Worm (Caenorhabditis elegans) whole organism, young adult: ENCODE results near the gene gcy-14.

ENCODE experiments used
- B0035.1 ChIP-seq: sonication (generic microtip); optimal IDR thresholded peaks from 2 replicates; lab custom pipeline; 2016; ENCODE audit warnings: missing genetic modification characterization, mild to moderate bottlenecking, missing compliant biosample characterization, missing genotype, missing genetic modification reagents
- F37B4.10 ChIP-seq: fragments of 200-800 bp; sonication (Bioruptor generic); IDR thresholded peaks from 2 replicates; pipeline ENCODE4 v1.3.6; 2022; ENCODE audit warnings: missing genetic modification characterization, missing compliant biosample characterization
- F39B2.1 ChIP-seq: fragments of 200-800 bp; sonication (Bioruptor generic); IDR thresholded peaks from 2 replicates; pipeline ENCODE4 v1.3.6; 2022; ENCODE audit warnings: missing genetic modification reagents, missing genetic modification characterization, missing compliant biosample characterization
- F57A8.1 ChIP-seq: fragments of 200-800 bp; sonication (Bioruptor generic); optimal IDR thresholded peaks from 2 replicates; lab custom pipeline; 2018; ENCODE audit warnings: mild to moderate bottlenecking, missing genetic modification characterization, moderate library complexity, missing compliant biosample characterization
- Y53F4B.3 ChIP-seq: fragments of 200-800 bp; sonication (Bioruptor generic); IDR thresholded peaks from 2 replicates; pipeline ENCODE4 v1.3.6; 2022; ENCODE audit warnings: missing genetic modification reagents, missing genetic modification characterization, missing compliant biosample characterization
- ZK185.1 ChIP-seq: sonication (generic microtip); optimal IDR thresholded peaks from 2 replicates; lab custom pipeline; 2016; ENCODE audit warnings: mild to moderate bottlenecking, missing genetic modification characterization, missing compliant biosample characterization; ENCODE audit not compliant: poor library complexity, severe bottlenecking
- atf-7 ChIP-seq: sonication (generic microtip); optimal IDR thresholded peaks from 2 replicates; lab custom pipeline; 2017; ENCODE audit warnings: mild to moderate bottlenecking, missing genetic modification characterization, missing compliant biosample characterization
- attf-5 ChIP-seq: fragments of 200-800 bp; sonication (Bioruptor generic); optimal IDR thresholded peaks from 2 replicates; lab custom pipeline; 2018; ENCODE audit warnings: mild to moderate bottlenecking, missing genetic modification characterization, missing compliant biosample characterization
- cebp-2 ChIP-seq: fragments of 200-800 bp; sonication (Bioruptor generic); IDR thresholded peaks from 2 replicates; pipeline ENCODE4 v1.3.6; 2022; ENCODE audit warnings: missing genetic modification characterization, missing compliant biosample characterization
- ceh-27 ChIP-seq: fragments of 200-800 bp; sonication (Bioruptor generic); optimal IDR thresholded peaks from 2 replicates; lab custom pipeline; 2018; ENCODE audit warnings: mild to moderate bottlenecking, missing genetic modification characterization, moderate library complexity, missing compliant biosample characterization
- egl-18 ChIP-seq: fragments of 200-800 bp; sonication (Bioruptor generic); IDR thresholded peaks from 2 replicates; pipeline ENCODE4 v1.3.6; 2022; ENCODE audit warnings: missing genetic modification reagents, missing genetic modification characterization, missing compliant biosample characterization
- let-607 ChIP-seq, 2 experiments: fragments of 200-800 bp in 1 of 2; sonication (Bioruptor generic) in 1 of 2; sonication (generic microtip) in 1 of 2; optimal IDR thresholded peaks; 2 replicates each; lab custom pipeline; 2016 to 2018; ENCODE audit warnings: mild to moderate bottlenecking in 2 of 2, missing compliant biosample characterization in 2 of 2, missing genetic modification characterization in 2 of 2, moderate library complexity in 2 of 2, missing genotype in 1 of 2
- lin-54 ChIP-seq: fragments of 200-800 bp; sonication (Bioruptor generic); optimal IDR thresholded peaks from 2 replicates; lab custom pipeline; 2018; ENCODE audit warnings: mild to moderate bottlenecking, missing genetic modification characterization, missing compliant biosample characterization
- lsl-1 ChIP-seq: fragments of 200-800 bp; sonication (Bioruptor generic); optimal IDR thresholded peaks from 2 replicates; lab custom pipeline; 2018; ENCODE audit warnings: mild to moderate bottlenecking, missing genetic modification characterization, moderate library complexity, missing compliant biosample characterization
- lsy-27 ChIP-seq: sonication (generic microtip); optimal IDR thresholded peaks from 2 replicates; lab custom pipeline; 2017; ENCODE audit warnings: missing genetic modification characterization, mild to moderate bottlenecking, missing compliant biosample characterization, antibody characterized with exemption, missing genotype, borderline replicate concordance; ENCODE audit not compliant: insufficient read depth
- madf-3 ChIP-seq: fragments of 200-800 bp; sonication (Bioruptor generic); IDR thresholded peaks from 2 replicates; pipeline ENCODE4 v1.3.6; 2022; ENCODE audit warnings: missing genetic modification reagents, missing genetic modification characterization, missing compliant biosample characterization
- mcd-1 ChIP-seq: fragments of 200-800 bp; sonication (Bioruptor generic); IDR thresholded peaks from 2 replicates; pipeline ENCODE4 v1.3.6; 2022; ENCODE audit warnings: missing genetic modification reagents, missing genetic modification characterization, missing compliant biosample characterization
- mxl-1 ChIP-seq: sonication (generic microtip); optimal IDR thresholded peaks from 2 replicates; lab custom pipeline; 2016; ENCODE audit warnings: missing genetic modification characterization, missing compliant biosample characterization
- nfya-1 ChIP-seq: sonication (generic microtip); optimal IDR thresholded peaks from 2 replicates; lab custom pipeline; 2017; ENCODE audit warnings: antibody characterized with exemption, missing compliant biosample characterization, missing genetic modification characterization, borderline replicate concordance; ENCODE audit not compliant: insufficient read depth
- nfya-2 ChIP-seq: fragments of 200-800 bp; sonication (Bioruptor generic); IDR thresholded peaks from 2 replicates; pipeline ENCODE4 v1.3.6; 2022; ENCODE audit warnings: missing genetic modification reagents, missing genetic modification characterization, missing compliant biosample characterization
- nfyb-1 ChIP-seq: fragments of 200-800 bp; sonication (Bioruptor generic); IDR thresholded peaks from 2 replicates; pipeline ENCODE4 v1.3.6; 2022; ENCODE audit warnings: missing genetic modification reagents, missing genetic modification characterization, missing compliant biosample characterization
- nhr-179 ChIP-seq: sonication (generic microtip); optimal IDR thresholded peaks from 2 replicates; lab custom pipeline; 2016; ENCODE audit warnings: mild to moderate bottlenecking, missing genetic modification characterization, missing compliant biosample characterization
- pha-4 ChIP-seq: fragments of 150-350 bp; sonication (generic microtip); optimal IDR thresholded peaks from 2 replicates; lab custom pipeline; 2014; ENCODE audit warnings: missing biosample characterization, missing genetic modification reagents, missing genetic modification characterization
- repo-1 ChIP-seq: sonication (generic microtip); optimal IDR thresholded peaks from 2 replicates; lab custom pipeline; 2017; ENCODE audit warnings: mild to moderate bottlenecking, missing genetic modification characterization, missing compliant biosample characterization
- rpc-1 ChIP-seq, 2 experiments: fragments of 150-350 bp in 1 of 2; sonication (generic microtip) in 1 of 2; optimal IDR thresholded peaks; 2 replicates each; lab custom pipeline; 2014 to 2018; ENCODE audit warnings: missing biosample characterization in 1 of 2, missing genetic modification characterization in 1 of 2, missing genetic modification reagents in 1 of 2, missing genotype in 1 of 2
- somi-1 ChIP-seq: fragments of 200-800 bp; sonication (Bioruptor generic); optimal IDR thresholded peaks from 2 replicates; lab custom pipeline; 2018; ENCODE audit warnings: mild to moderate bottlenecking, missing genetic modification characterization, missing compliant biosample characterization
- sptf-2 ChIP-seq: fragments of 200-800 bp; sonication (Bioruptor generic); optimal IDR thresholded peaks from 2 replicates; lab custom pipeline; 2018; ENCODE audit warnings: mild to moderate bottlenecking, missing genetic modification characterization, missing compliant biosample characterization
- unc-62 ChIP-seq: fragments of 150-350 bp; optimal IDR thresholded peaks from 2 replicates; lab custom pipeline; 2014; ENCODE audit warnings: missing biosample characterization, missing genetic modification reagents, missing genetic modification characterization
- ztf-18 ChIP-seq: sonication (generic microtip); optimal IDR thresholded peaks from 2 replicates; lab custom pipeline; 2016; ENCODE audit warnings: missing genotype, mild to moderate bottlenecking, missing genetic modification characterization, missing compliant biosample characterization
- ztf-28 ChIP-seq: fragments of 200-800 bp; sonication (Bioruptor generic); IDR thresholded peaks from 2 replicates; pipeline ENCODE4 v1.3.6; 2022; ENCODE audit warnings: missing genetic modification reagents, missing genetic modification characterization, missing compliant biosample characterization

Gene gcy-14

ce11 chrV:14815500-14815899 lies 52.6 kb downstream of the gcy-14 start, which contains the start of gene rin-1:
TSS of gene rin-1 (minus strand) at chrV:14815600.
- no peak for TF ChIP-seq lsl-1 (GFP tag; lab: Kevin White, UChicago)
- TF ChIP-seq atf-7 (tag; lab: Kevin White, UChicago), result no peak
- no peak for TF ChIP-seq rpc-1 (optimal IDR thresholded peaks at IDR 0.05; lab: Kevin White, UChicago)
- TF ChIP-seq rpc-1 (tag; optimal IDR thresholded peaks at IDR 0.05; lab: Kevin White, UChicago), result no peak
- TF ChIP-seq nhr-179 (tag; lab: Kevin White, UChicago), result no peak
- TF ChIP-seq nfya-2 (GFP tag; lab: Robert Waterston, UW), result no peak
- TF ChIP-seq F39B2.1 (GFP tag; lab: Robert Waterston, UW), result no peak
- TF ChIP-seq nfyb-1 (GFP tag; lab: Robert Waterston, UW), result no peak
- TF ChIP-seq B0035.1 (tag; lab: Kevin White, UChicago), result no peak
- no peak for TF ChIP-seq mxl-1 (tag; lab: Kevin White, UChicago)
- no peak for TF ChIP-seq ztf-18 (tag; lab: Kevin White, UChicago)
- no peak for TF ChIP-seq let-607 (tag; optimal IDR thresholded peaks at IDR 0.05; lab: Kevin White, UChicago)
- TF ChIP-seq madf-3 (GFP tag; lab: Robert Waterston, UW), result no peak
- TF ChIP-seq F37B4.10 (GFP tag; lab: Robert Waterston, UW), result no peak
- no peak for TF ChIP-seq lsy-27
- no peak for TF ChIP-seq mcd-1 (GFP tag; lab: Robert Waterston, UW)
- TF ChIP-seq somi-1 (GFP tag; lab: Kevin White, UChicago), result no peak
- no peak for TF ChIP-seq cebp-2 (GFP tag; lab: Robert Waterston, UW)
- no peak for TF ChIP-seq nfya-1
- TF ChIP-seq ztf-28, result no peak
- no peak for TF ChIP-seq lin-54 (GFP tag; lab: Kevin White, UChicago)

- no peak for TF ChIP-seq ceh-27
- no peak for TF ChIP-seq repo-1 (tag; lab: Kevin White, UChicago)
- no peak for TF ChIP-seq Y53F4B.3 (GFP tag; lab: Robert Waterston, UW)
- no peak for TF ChIP-seq unc-62 (GFP tag; lab: Kevin White, UChicago)
- no peak for TF ChIP-seq sptf-2 (GFP tag; lab: Kevin White, UChicago)
- TF ChIP-seq egl-18 (GFP tag; lab: Robert Waterston, UW), result no peak
- no peak for TF ChIP-seq ZK185.1 (tag; lab: Kevin White, UChicago)
- TF ChIP-seq ztf-18 (tag; lab: Kevin White, UChicago), result no peak
- TF ChIP-seq pha-4, result no peak
- TF ChIP-seq F57A8.1, result no peak
- TF ChIP-seq attf-5 (GFP tag; lab: Kevin White, UChicago), result no peak
Observed at ce11 chrV:14813566-14813965, 54.5 kb downstream of the gcy-14 start.
